Fruit fly (Drosophila melanogaster): Measurements from ENCODE around the gene Cpr62Bc.

Gene Cpr62Bc

DNA sequence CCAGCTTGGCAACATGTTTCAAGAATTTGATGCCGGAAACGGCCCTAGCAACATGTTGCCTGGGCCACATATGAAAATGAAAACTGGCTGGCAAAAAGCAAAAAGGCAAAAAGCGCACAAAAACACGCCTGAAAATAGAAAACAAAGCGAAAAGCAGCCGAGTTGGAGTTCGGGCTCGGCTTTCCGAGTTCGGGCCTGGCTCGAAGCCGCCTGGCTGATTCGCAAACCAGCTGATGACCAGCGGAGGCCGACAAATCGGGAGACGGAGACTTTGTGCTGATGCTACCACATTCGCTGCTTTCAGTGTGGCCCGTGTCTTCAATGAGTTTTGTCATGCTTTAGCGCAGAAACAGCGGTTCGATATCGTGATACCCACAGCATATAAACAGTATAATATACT is 31.6 kb downstream of the Cpr62Bc start, which contains the start of gene GV1:
TSS of gene GV1 (plus strand) at position 301 of the 400 bp plus-strand sequence.
- TF ChIP-seq Hnf4 (GFP tag; optimal IDR thresholded peaks at IDR 0.05) (no peak), Sp1 (GFP tag; optimal IDR thresholded peaks at IDR 0.05) (peak; percentile 33), sage (GFP tag; optimal IDR thresholded peaks at IDR 0.05) (peak; percentile 20), h (GFP tag; optimal IDR thresholded peaks at IDR 0.05) (peak; percentile 40)

DNA sequence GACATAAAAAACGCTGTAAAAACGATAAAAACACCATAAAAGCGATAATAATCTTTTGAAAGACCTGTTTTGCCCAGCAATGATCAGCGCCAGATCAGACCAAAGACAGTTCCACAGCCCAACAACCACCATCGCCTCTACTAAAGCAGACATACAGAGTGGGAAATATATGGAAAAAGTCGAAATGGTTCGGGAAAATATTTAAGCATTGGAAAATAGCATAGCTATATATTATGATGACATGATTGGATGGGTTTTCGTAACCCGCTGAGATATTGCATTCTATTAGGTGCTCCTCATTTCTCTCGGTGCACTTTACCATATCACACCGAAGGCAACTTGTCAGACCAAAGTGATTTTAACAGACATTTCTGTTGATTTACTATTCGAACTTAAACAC is 33.3 kb downstream of the Cpr62Bc start:
- peak; percentile 34 for TF ChIP-seq woc (GFP tag; optimal IDR thresholded peaks at IDR 0.05)
- peak; percentile 77 for TF ChIP-seq h (GFP tag; optimal IDR thresholded peaks at IDR 0.05)
- TF ChIP-seq psq (GFP tag; optimal IDR thresholded peaks at IDR 0.05) = peak; percentile 34
- peak; percentile 43 for TF ChIP-seq OdsH (GFP tag; optimal IDR thresholded peaks at IDR 0.05)
- TF ChIP-seq CG9705 (GFP tag; optimal IDR thresholded peaks at IDR 0.05) = no peak
- TF ChIP-seq Sp1 (GFP tag; optimal IDR thresholded peaks at IDR 0.05) = peak; percentile 34
- no peak for TF ChIP-seq fru (GFP tag; optimal IDR thresholded peaks at IDR 0.05)
- TF ChIP-seq Hr83 (GFP tag; optimal IDR thresholded peaks at IDR 0.05; ENCODE audit: poor library complexity, severe bottlenecking) = no peak
- peak in 1 of 2 experiments; percentile 71 for TF ChIP-seq foxo (GFP tag; optimal IDR thresholded peaks at IDR 0.05)
- TF ChIP-seq br (GFP tag; optimal IDR thresholded peaks at IDR 0.05) = peak; percentile 71
- no peak for TF ChIP-seq Abd-B (GFP tag; optimal IDR thresholded peaks at IDR 0.05)
- TF ChIP-seq sv (GFP tag; optimal IDR thresholded peaks at IDR 0.05) = peak; percentile 90
- peak; percentile 70 for TF ChIP-seq rgr (GFP tag; optimal IDR thresholded peaks at IDR 0.05)
- TF ChIP-seq Myc (optimal IDR thresholded peaks at IDR 0.05) = no peak
- no peak for TF ChIP-seq dmrt93B (GFP tag; optimal IDR thresholded peaks at IDR 0.05)
- TF ChIP-seq ey (GFP tag; optimal IDR thresholded peaks at IDR 0.05) = peak; percentile 52
- no peak for TF ChIP-seq Hr78 (GFP tag; optimal IDR thresholded peaks at IDR 0.05)
- TF ChIP-seq HLH106 (tag; optimal IDR thresholded peaks at IDR 0.05) = peak; percentile 52
- TF ChIP-seq pan (optimal IDR thresholded peaks at IDR 0.05) = no peak
- no peak for TF ChIP-seq CrebA (GFP tag; optimal IDR thresholded peaks at IDR 0.05; ENCODE audit: borderline replicate concordance)
- no peak for TF ChIP-seq lola (GFP tag; optimal IDR thresholded peaks at IDR 0.05)
- no peak for TF ChIP-seq CG32264 (GFP tag; optimal IDR thresholded peaks at IDR 0.05)
- TF ChIP-seq sage (GFP tag; optimal IDR thresholded peaks at IDR 0.05) = no peak

DNA sequence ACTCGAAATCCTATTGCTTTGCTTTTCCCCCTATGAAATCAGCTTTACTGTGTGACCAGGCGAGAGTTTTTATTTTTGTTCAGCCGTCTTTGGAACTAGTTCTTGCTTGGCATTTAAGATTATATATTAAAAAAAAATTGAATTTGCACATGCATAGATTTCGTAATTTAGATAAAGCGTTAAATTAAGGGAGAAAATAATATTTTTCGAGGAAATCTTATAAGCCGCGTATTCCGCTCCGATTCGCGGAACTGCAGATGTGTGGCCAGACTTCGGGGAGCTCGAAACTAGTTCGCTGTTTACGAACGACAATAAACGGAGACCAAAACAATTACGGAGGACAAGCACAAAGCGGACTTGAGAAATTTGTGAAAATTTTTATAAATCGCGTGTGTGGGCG is 39.1 kb downstream of the Cpr62Bc start, which contains the start of the genes JTBR and CG42676:
TSS of gene JTBR (minus strand) at position 55 of the 400 bp plus-strand sequence.
TSS of gene CG42676 (plus strand) at position 306 of the 400 bp plus-strand sequence.
- TF ChIP-seq rgr (GFP tag; optimal IDR thresholded peaks at IDR 0.05) (no peak), Rel (GFP tag; optimal IDR thresholded peaks at IDR 0.05) (no peak), Rel (tag; optimal IDR thresholded peaks at IDR 0.05) (peak; percentile 64), psq (GFP tag; optimal IDR thresholded peaks at IDR 0.05) (peak; percentile 99), Mio (GFP tag; optimal IDR thresholded peaks at IDR 0.05) (no peak), HLH106 (tag; optimal IDR thresholded peaks at IDR 0.05) (peak; percentile 6)

DNA sequence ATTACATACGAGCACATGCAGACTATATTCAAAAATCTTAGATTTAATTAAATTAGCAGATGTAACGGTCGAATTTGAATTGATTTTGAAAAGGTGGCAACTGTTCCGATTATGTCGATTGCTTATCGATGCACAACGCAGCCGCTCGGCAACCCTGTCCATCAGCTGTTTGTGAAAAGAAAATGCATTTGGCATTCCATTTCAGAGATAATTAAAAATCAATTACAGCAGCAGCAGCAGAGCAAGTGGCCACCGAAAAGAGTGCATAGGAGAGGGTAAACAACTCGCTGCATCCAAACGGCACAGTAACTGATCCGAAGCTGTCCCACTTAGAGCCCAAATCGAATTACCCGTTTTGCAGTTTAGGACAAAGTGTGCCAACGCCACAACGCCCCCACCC is 43.2 kb downstream of the Cpr62Bc start, which contains the start of gene Patj:
TSS of gene Patj (plus strand) at position 155 of the 400 bp plus-strand sequence.
- TF ChIP-seq usp (GFP tag; optimal IDR thresholded peaks at IDR 0.05) (no peak), sv (GFP tag; optimal IDR thresholded peaks at IDR 0.05) (no peak), Hr83 (GFP tag; optimal IDR thresholded peaks at IDR 0.05; ENCODE audit: poor library complexity, severe bottlenecking) (no peak), HLH106 (tag; optimal IDR thresholded peaks at IDR 0.05) (no peak), Rel (GFP tag; optimal IDR thresholded peaks at IDR 0.05) (no peak), Rel (tag; optimal IDR thresholded peaks at IDR 0.05) (no peak), dsf (GFP tag; optimal IDR thresholded peaks at IDR 0.05; ENCODE audit: borderline replicate concordance) (no peak), OdsH (GFP tag; optimal IDR thresholded peaks at IDR 0.05) (no peak), Myc (optimal IDR thresholded peaks at IDR 0.05) (no peak), N (GFP tag; optimal IDR thresholded peaks at IDR 0.05) (no peak), fru (GFP tag; optimal IDR thresholded peaks at IDR 0.05) (no peak), Jra (GFP tag; optimal IDR thresholded peaks at IDR 0.05) (no peak), dl (GFP tag; optimal IDR thresholded peaks at IDR 0.05; ENCODE audit: insufficient read depth in 1 of 2, partially characterized antibody in 2 of 2) (no peak), Dfd (GFP tag; optimal IDR thresholded peaks at IDR 0.05) (no peak), ey (GFP tag; optimal IDR thresholded peaks at IDR 0.05) (no peak), brk (GFP tag; optimal IDR thresholded peaks at IDR 0.05) (no peak), sage (GFP tag; optimal IDR thresholded peaks at IDR 0.05) (no peak), pan (optimal IDR thresholded peaks at IDR 0.05) (no peak), CG9705 (GFP tag; optimal IDR thresholded peaks at IDR 0.05) (no peak)

All from whole organism, wandering third instar larva.